Fruit fly (Drosophila melanogaster) whole organism, prepupa: ENCODE data around the gene Gbeta13F.
A peak's percentile ranks its signal among the peaks of the same experiment; 100 is the strongest.

ENCODE experiments used
- Blimp-1 ChIP-seq: fragments of 200-800 bp; sonication (Bioruptor generic); optimal IDR thresholded peaks from 3 replicates; lab custom pipeline; 2017; ENCODE audit warnings: missing biosample characterization, missing genetic modification characterization, mild to moderate bottlenecking, moderate library complexity, missing genetic modification reagents
- CG10631 ChIP-seq: fragments of 200-800 bp; sonication (Bioruptor generic); optimal IDR thresholded peaks from 2 replicates; lab custom pipeline; 2016; ENCODE audit warnings: missing biosample characterization, missing genetic modification characterization
- CG3032 ChIP-seq: fragments of 200-800 bp; optimal IDR thresholded peaks from 2 replicates; lab custom pipeline; 2019; ENCODE audit warnings: missing biosample characterization, mild to moderate bottlenecking, missing genetic modification characterization, moderate library complexity
- CG6276 ChIP-seq: fragments of 200-800 bp; sonication (Bioruptor generic); optimal IDR thresholded peaks from 2 replicates; lab custom pipeline; 2017; ENCODE audit warnings: missing biosample characterization, mild to moderate bottlenecking, missing genetic modification characterization
- CG6808 ChIP-seq: fragments of 200-800 bp; sonication (Bioruptor generic); optimal IDR thresholded peaks from 3 replicates; lab custom pipeline; 2017; ENCODE audit warnings: missing biosample characterization, missing genetic modification characterization, mild to moderate bottlenecking, moderate library complexity, missing genetic modification reagents
- CG8119 ChIP-seq: fragments of 200-800 bp; sonication (Bioruptor generic); IDR thresholded peaks from 3 replicates; pipeline ENCODE4 v1.3.6; 2022; ENCODE audit warnings: missing biosample characterization, missing genetic modification characterization
- Hr4 ChIP-seq: fragments of 200-800 bp; sonication (Bioruptor generic); optimal IDR thresholded peaks from 3 replicates; lab custom pipeline; 2016; ENCODE audit warnings: missing biosample characterization, missing genetic modification characterization
- OdsH ChIP-seq: fragments of 200-800 bp; sonication (Bioruptor generic); optimal IDR thresholded peaks from 3 replicates; lab custom pipeline; 2016; ENCODE audit warnings: missing biosample characterization, missing genetic modification characterization
- lz ChIP-seq: fragments of 200-800 bp; sonication (Bioruptor generic); optimal IDR thresholded peaks from 3 replicates; lab custom pipeline; 2016; ENCODE audit warnings: missing biosample characterization, missing genetic modification characterization
- topi ChIP-seq: fragments of 200-800 bp; sonication (Bioruptor generic); optimal IDR thresholded peaks from 3 replicates; lab custom pipeline; 2016; ENCODE audit warnings: missing biosample characterization, missing genetic modification characterization

dm6 chrX:15852815-15853542 lies 6.9 kb upstream of the Gbeta13F start, which contains the start of the genes UBL3 and CG15914:
- no peak for TF ChIP-seq CG10631
- no peak for TF ChIP-seq Blimp-1
- no peak for TF ChIP-seq OdsH (GFP tag; lab: Kevin White, UChicago)
- no peak for TF ChIP-seq Hr4
- no peak for TF ChIP-seq lz (GFP tag; lab: Kevin White, UChicago)
- peak; percentile 1 for TF ChIP-seq topi (GFP tag; lab: Kevin White, UChicago)
- no peak for TF ChIP-seq CG8119 (GFP tag; lab: Robert Waterston, UW)
- TF ChIP-seq CG6808 (GFP tag; lab: Kevin White, UChicago) = no peak
- no peak for TF ChIP-seq CG3032
- no peak for TF ChIP-seq CG6276 (GFP tag; lab: Kevin White, UChicago)
